Worm (Caenorhabditis elegans): ENCODE results near the gene cpg-18.

cpg-18 gene

DNA sequence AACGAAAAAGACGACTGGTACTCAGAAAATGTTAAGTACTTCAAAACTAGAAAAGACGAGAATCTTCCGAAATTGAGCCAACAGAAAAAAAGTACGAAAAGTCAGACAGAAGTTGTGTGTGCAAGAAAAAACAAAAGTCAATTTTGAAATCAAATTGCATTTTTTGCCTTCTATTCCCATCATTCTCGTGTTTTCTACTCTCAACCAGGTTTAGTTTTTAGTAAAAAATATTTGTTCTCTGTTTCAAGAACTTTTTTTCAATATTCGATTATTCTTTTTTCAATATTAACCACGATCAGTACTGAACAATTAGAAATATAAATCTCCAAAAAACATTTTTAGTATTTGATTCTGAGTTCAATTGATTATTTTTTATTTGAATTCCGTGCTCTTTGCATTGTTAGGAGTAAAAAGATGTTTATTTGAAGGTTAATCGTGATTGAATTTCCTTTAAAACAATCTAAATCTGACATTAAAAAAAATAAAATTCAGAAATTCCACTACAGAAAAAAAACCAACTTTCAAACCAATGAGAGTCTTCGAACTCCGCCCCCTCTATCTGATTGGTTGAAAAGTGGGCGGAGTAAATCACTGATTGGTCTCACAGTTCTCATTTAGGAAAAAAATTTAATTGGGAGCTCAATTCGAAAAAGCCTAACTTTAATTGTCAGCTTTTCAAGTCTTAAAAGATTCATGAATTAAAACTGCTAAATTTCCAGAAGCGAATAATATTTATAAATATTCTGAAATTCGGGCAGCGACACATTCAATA, 19.3 kb upstream of the cpg-18 start:
- TF ChIP-seq snpc-3.4 (tag; optimal IDR thresholded peaks at IDR 0.05) (no peak), Y79H2A.3 (GFP tag; conservative IDR thresholded peaks at IDR 0.05) (no peak), ZK185.1 (tag; optimal IDR thresholded peaks at IDR 0.05; ENCODE audit: poor library complexity, severe bottlenecking) (no peak), sdz-38 (tag; optimal IDR thresholded peaks at IDR 0.05) (no peak), F10E7.11 (tag; optimal IDR thresholded peaks at IDR 0.05) (no peak), C17E4.6 (GFP tag; IDR thresholded peaks at IDR 0.05) (no peak), dox-1 (GFP tag; IDR thresholded peaks at IDR 0.05) (no peak), nfyb-1 (GFP tag; IDR thresholded peaks at IDR 0.05) (peak; percentile 85), snpc-1.3 (tag; optimal IDR thresholded peaks at IDR 0.05; ENCODE audit: insufficient read depth) (no peak)

ce11 chrIV:5723659-5724058, 11.2 kb upstream of the cpg-18 start:
- TF ChIP-seq ceh-100 (GFP tag; IDR thresholded peaks at IDR 0.05) (no peak), ceh-58 (GFP tag; IDR thresholded peaks at IDR 0.05) (no peak)

- TF ChIP-seq pbrm-1 (GFP tag; IDR thresholded peaks at IDR 0.05): no peak
- TF ChIP-seq madf-10 (tag; optimal IDR thresholded peaks at IDR 0.05): no peak
- TF ChIP-seq ets-4 (GFP tag; optimal IDR thresholded peaks at IDR 0.05): no peak
- TF ChIP-seq lin-54 (GFP tag; optimal IDR thresholded peaks at IDR 0.05): no peak
- no peak for TF ChIP-seq dpff-1 (tag; optimal IDR thresholded peaks at IDR 0.05)
- TF ChIP-seq nhr-80 (tag; optimal IDR thresholded peaks at IDR 0.05): no peak
- TF ChIP-seq aptf-2 (GFP tag; conservative IDR thresholded peaks at IDR 0.05): no peak
- no peak for TF ChIP-seq snpc-1.1 (tag; optimal IDR thresholded peaks at IDR 0.05; ENCODE audit: insufficient read depth)
- TF ChIP-seq attf-6 (GFP tag; IDR thresholded peaks at IDR 0.05): no peak
- no peak for TF ChIP-seq sea-2 (GFP tag; IDR thresholded peaks at IDR 0.05)
- TF ChIP-seq gei-17 (GFP tag; optimal IDR thresholded peaks at IDR 0.05): no peak
- TF ChIP-seq F23B12.7 (tag; optimal IDR thresholded peaks at IDR 0.05; ENCODE audit: insufficient read depth): no peak
- no peak for TF ChIP-seq ztf-6 (GFP tag; IDR thresholded peaks at IDR 0.05)
- no peak for TF ChIP-seq C06A6.2 (GFP tag; conservative IDR thresholded peaks at IDR 0.05)
- no peak for TF ChIP-seq C17E4.6 (GFP tag; IDR thresholded peaks at IDR 0.05)
- TF ChIP-seq Y79H2A.3 (GFP tag; conservative IDR thresholded peaks at IDR 0.05): no peak
- TF ChIP-seq snpc-1.3 (tag; optimal IDR thresholded peaks at IDR 0.05; ENCODE audit: insufficient read depth): no peak
These were observed 9.5 kb upstream of the cpg-18 start, which contains the start of gene H35B03.1 for ce11 chrIV:5725300-5725699. Gene H35B03.1 (plus strand): TSS chrIV:5725600.

ce11 chrIV:5731597-5731996, 3.2 kb upstream of the cpg-18 start, which contains the start of gene H35B03.2:
Gene H35B03.2 (minus strand): TSS chrIV:5731674.
- TF ChIP-seq lag-1 (GFP tag; IDR thresholded peaks at IDR 0.05): no peak
- TF ChIP-seq die-1 (tag; optimal IDR thresholded peaks at IDR 0.05): no peak
- no peak for TF ChIP-seq F52B5.7 (tag; optimal IDR thresholded peaks at IDR 0.05)
- TF ChIP-seq nhr-120 (GFP tag; IDR thresholded peaks at IDR 0.05): no peak
- TF ChIP-seq efl-1 (GFP tag; optimal IDR thresholded peaks at IDR 0.05): peak; percentile 72
- TF ChIP-seq lin-54 (GFP tag; optimal IDR thresholded peaks at IDR 0.05): peak; percentile 92
- no peak for TF ChIP-seq nhr-90 (tag; optimal IDR thresholded peaks at IDR 0.05)
- no peak for TF ChIP-seq sdz-38 (tag; optimal IDR thresholded peaks at IDR 0.05)
- TF ChIP-seq dpl-1 (GFP tag; optimal IDR thresholded peaks at IDR 0.05): peak; percentile 79
- no peak for TF ChIP-seq Y67H2A.10 (GFP tag; conservative IDR thresholded peaks at IDR 0.05)
- TF ChIP-seq T26A5.8 (tag; optimal IDR thresholded peaks at IDR 0.05): no peak
- peak; percentile 97 for TF ChIP-seq attf-3 (GFP tag; conservative IDR thresholded peaks at IDR 0.05)
- TF ChIP-seq snpc-4 (GFP tag; optimal IDR thresholded peaks at IDR 0.05): peak; percentile 52
- TF ChIP-seq snpc-4 (tag; optimal IDR thresholded peaks at IDR 0.05): peak in 3 of 4 experiments; percentile 80 to 86 (median 83)
- no peak for TF ChIP-seq madf-10 (tag; optimal IDR thresholded peaks at IDR 0.05)
- TF ChIP-seq let-607 (tag; optimal IDR thresholded peaks at IDR 0.05): no peak
- no peak for TF ChIP-seq pha-4 (tag; optimal IDR thresholded peaks at IDR 0.05)
- TF ChIP-seq F23B12.7 (tag; optimal IDR thresholded peaks at IDR 0.05; ENCODE audit: insufficient read depth): peak; percentile 57
- TF ChIP-seq F33H1.4 (GFP tag; IDR thresholded peaks at IDR 0.05): no peak
- peak in 2 of 3 experiments; percentile 14 to 92 for TF ChIP-seq lin-35 (GFP tag; optimal IDR thresholded peaks at IDR 0.05)
